Worm (Caenorhabditis elegans): ENCODE measurements around the gene C16C8.16.

- TF ChIP-seq egl-5 (tag; optimal IDR thresholded peaks at IDR 0.05) (no peak), unc-39 (tag; optimal IDR thresholded peaks at IDR 0.05) (no peak), ztf-11 (tag; optimal IDR thresholded peaks at IDR 0.05) (no peak), nhr-11 (tag; optimal IDR thresholded peaks at IDR 0.05) (no peak), nfya-1 (tag; optimal IDR thresholded peaks at IDR 0.05; ENCODE audit: insufficient read depth) (no peak), ama-1 (optimal IDR thresholded peaks at IDR 0.05) (peak; percentile 19), mdl-1 (tag; optimal IDR thresholded peaks at IDR 0.05) (no peak)
Measured at ce11 chrII:3434893-3435503, 10.6 kb upstream of the C16C8.16 start.
